Worm (Caenorhabditis elegans) whole organism, L2 larva: Measurements from ENCODE around the gene sax-7.
"Not testable (repeated sequence)": the region's sequence is repeated elsewhere in the genome, so short reads cannot be mapped to it uniquely, and the experiment has no call there.

ENCODE experiments used
- C34F6.9 ChIP-seq: fragments of 150-350 bp; optimal IDR thresholded peaks from 2 replicates; lab custom pipeline; 2014; ENCODE audit warnings: missing biosample characterization, missing genetic modification characterization
- F13H6.1 ChIP-seq: sonication (generic microtip); optimal IDR thresholded peaks from 2 replicates; lab custom pipeline; 2016; ENCODE audit warnings: missing genetic modification characterization, missing compliant biosample characterization
- R02D3.7 ChIP-seq: fragments of 150-350 bp; optimal IDR thresholded peaks from 2 replicates; lab custom pipeline; 2014; ENCODE audit warnings: missing biosample characterization, missing genetic modification characterization
- Y55F3AM.14 ChIP-seq: fragments of 200-800 bp; sonication (Bioruptor generic); optimal IDR thresholded peaks from 2 replicates; lab custom pipeline; 2018; ENCODE audit warnings: mild to moderate bottlenecking, missing genetic modification characterization, missing compliant biosample characterization
- alr-1 ChIP-seq: fragments of 150-350 bp; optimal IDR thresholded peaks from 2 replicates; lab custom pipeline; 2014; ENCODE audit warnings: missing biosample characterization, missing genetic modification characterization
- aly-2 ChIP-seq: fragments of 150-350 bp; optimal IDR thresholded peaks from 2 replicates; lab custom pipeline; 2014; ENCODE audit warnings: missing biosample characterization, missing genetic modification characterization
- ama-1 ChIP-seq: fragments of 150-350 bp; optimal IDR thresholded peaks from 2 replicates; lab custom pipeline; 2018; ENCODE audit warnings: inconsistent platforms
- blmp-1 ChIP-seq: sonication (generic microtip); optimal IDR thresholded peaks from 2 replicates; lab custom pipeline; 2017; ENCODE audit warnings: missing genetic modification characterization, mild to moderate bottlenecking, missing compliant biosample characterization, antibody characterized with exemption, moderate library complexity; ENCODE audit not compliant: insufficient read depth
- ceh-16 ChIP-seq: fragments of 150-350 bp; optimal IDR thresholded peaks from 2 replicates; lab custom pipeline; 2014; ENCODE audit warnings: missing biosample characterization, missing genetic modification characterization
- crh-2 ChIP-seq: sonication (generic microtip); optimal IDR thresholded peaks from 2 replicates; lab custom pipeline; 2017; ENCODE audit warnings: missing biosample characterization, missing genetic modification characterization
- dmd-4 ChIP-seq: sonication (generic microtip); optimal IDR thresholded peaks from 2 replicates; lab custom pipeline; 2017; ENCODE audit warnings: missing biosample characterization, missing genetic modification characterization
- egl-27 ChIP-seq: sonication (generic microtip); optimal IDR thresholded peaks from 3 replicates; lab custom pipeline; 2017; ENCODE audit warnings: missing biosample characterization, missing genetic modification reagents, missing genetic modification characterization
- elt-1 ChIP-seq: fragments of 150-350 bp; optimal IDR thresholded peaks from 2 replicates; lab custom pipeline; 2014; ENCODE audit warnings: missing biosample characterization, missing genetic modification characterization
- fos-1 ChIP-seq: fragments of 150-350 bp; optimal IDR thresholded peaks from 2 replicates; lab custom pipeline; 2014; ENCODE audit warnings: missing biosample characterization, missing genetic modification characterization
- gmeb-1 ChIP-seq: fragments of 150-350 bp; optimal IDR thresholded peaks from 2 replicates; lab custom pipeline; 2014; ENCODE audit warnings: missing biosample characterization, missing genetic modification characterization
- lin-11 ChIP-seq: fragments of 150-350 bp; sonication (generic microtip); optimal IDR thresholded peaks from 2 replicates; lab custom pipeline; 2014; ENCODE audit warnings: missing biosample characterization, missing genetic modification characterization, inconsistent platforms, mixed read lengths
- lin-39 ChIP-seq: fragments of 150-350 bp; optimal IDR thresholded peaks from 2 replicates; lab custom pipeline; 2014; ENCODE audit warnings: missing biosample characterization, missing genetic modification reagents, missing genetic modification characterization
- mab-5 ChIP-seq: fragments of 150-350 bp; optimal IDR thresholded peaks from 2 replicates; lab custom pipeline; 2014; ENCODE audit warnings: missing biosample characterization, missing genetic modification characterization
- nhr-10 ChIP-seq: sonication (generic microtip); optimal IDR thresholded peaks from 2 replicates; lab custom pipeline; 2017; ENCODE audit warnings: missing biosample characterization, missing genetic modification characterization
- nhr-11 ChIP-seq: fragments of 150-350 bp; optimal IDR thresholded peaks from 2 replicates; lab custom pipeline; 2014; ENCODE audit warnings: missing biosample characterization, missing genetic modification characterization
- nhr-12 ChIP-seq: fragments of 150-350 bp; optimal IDR thresholded peaks from 2 replicates; lab custom pipeline; 2014; ENCODE audit warnings: missing biosample characterization, missing genetic modification characterization
- nhr-21 ChIP-seq: fragments of 150-350 bp; optimal IDR thresholded peaks from 2 replicates; lab custom pipeline; 2014; ENCODE audit warnings: missing biosample characterization, missing genetic modification characterization
- nhr-23 ChIP-seq: fragments of 150-350 bp; optimal IDR thresholded peaks from 2 replicates; lab custom pipeline; 2014; ENCODE audit warnings: missing biosample characterization, missing genetic modification reagents, missing genetic modification characterization
- nhr-237 ChIP-seq: fragments of 150-350 bp; optimal IDR thresholded peaks from 2 replicates; lab custom pipeline; 2014; ENCODE audit warnings: missing biosample characterization, missing genetic modification characterization
- nhr-25 ChIP-seq: fragments of 150-350 bp; sonication (generic microtip); optimal IDR thresholded peaks from 3 replicates; lab custom pipeline; 2014; ENCODE audit warnings: missing biosample characterization, missing genetic modification characterization
- nhr-6 ChIP-seq: fragments of 150-350 bp; optimal IDR thresholded peaks from 2 replicates; lab custom pipeline; 2014; ENCODE audit warnings: missing biosample characterization, missing genetic modification characterization
- nhr-77 ChIP-seq: fragments of 150-350 bp; optimal IDR thresholded peaks from 2 replicates; lab custom pipeline; 2014; ENCODE audit warnings: missing biosample characterization, missing genetic modification characterization
- peb-1 ChIP-seq: fragments of 150-350 bp; optimal IDR thresholded peaks from 2 replicates; lab custom pipeline; 2014; ENCODE audit warnings: missing biosample characterization, missing genetic modification characterization
- sma-3 ChIP-seq: sonication (generic microtip); optimal IDR thresholded peaks from 2 replicates; lab custom pipeline; 2016; ENCODE audit warnings: missing genetic modification reagents, missing genetic modification characterization, missing compliant biosample characterization
- sma-9 ChIP-seq, 2 experiments: fragments of 150-350 bp in 1 of 2; sonication (generic microtip) in 1 of 2; optimal IDR thresholded peaks; 2 replicates each; lab custom pipeline; 2014 to 2016; ENCODE audit warnings: missing genetic modification characterization in 2 of 2, mild to moderate bottlenecking in 1 of 2, missing biosample characterization in 1 of 2, missing compliant biosample characterization in 1 of 2, missing genetic modification reagents in 1 of 2, moderate library complexity in 1 of 2
- unc-39 ChIP-seq: fragments of 150-350 bp; optimal IDR thresholded peaks from 2 replicates; lab custom pipeline; 2014; ENCODE audit warnings: missing biosample characterization, missing genetic modification characterization
- unc-55 ChIP-seq: fragments of 150-350 bp; sonication (generic microtip); optimal IDR thresholded peaks from 3 replicates; lab custom pipeline; 2014; ENCODE audit warnings: missing biosample characterization, missing genetic modification reagents, missing genetic modification characterization
- unc-62 ChIP-seq: fragments of 150-350 bp; optimal IDR thresholded peaks from 2 replicates; lab custom pipeline; 2014; ENCODE audit warnings: missing biosample characterization, missing genetic modification reagents, missing genetic modification characterization
- zag-1 ChIP-seq: fragments of 150-350 bp; optimal IDR thresholded peaks from 2 replicates; lab custom pipeline; 2014; ENCODE audit warnings: missing biosample characterization, missing genetic modification characterization
- ztf-1 ChIP-seq: fragments of 200-800 bp; sonication (Bioruptor generic); conservative IDR thresholded peaks from 2 replicates; pipeline ENCODE4 v1.3.6; 2022; ENCODE audit warnings: missing genetic modification characterization, missing compliant biosample characterization
- ztf-11 ChIP-seq: sonication (generic microtip); optimal IDR thresholded peaks from 2 replicates; lab custom pipeline; 2017; ENCODE audit warnings: missing biosample characterization, missing genetic modification characterization
- ztf-4 ChIP-seq: fragments of 150-350 bp; optimal IDR thresholded peaks from 2 replicates; lab custom pipeline; 2014; ENCODE audit warnings: missing biosample characterization, missing genetic modification characterization

Gene sax-7

ce11 chrIV:8114535-8114934 is 52.1 kb downstream of the sax-7 start:
- TF ChIP-seq aly-2 (tag; lab: Kevin White, UChicago) (no peak), mab-5 (tag; lab: Kevin White, UChicago) (no peak), ztf-4 (no peak), unc-39 (tag; lab: Kevin White, UChicago) (no peak), nhr-23 (tag; lab: Kevin White, UChicago) (no peak), ztf-1 (no peak)

- TF ChIP-seq ztf-11 (tag; lab: Kevin White, UChicago) (no peak), nhr-10 (tag; lab: Kevin White, UChicago) (no peak), nhr-77 (no peak), C34F6.9 (tag; lab: Kevin White, UChicago) (no peak), ztf-1 (no peak), egl-27 (no peak), Y55F3AM.14 (GFP tag; lab: Kevin White, UChicago) (no peak), F13H6.1 (no peak), elt-1 (tag; lab: Kevin White, UChicago) (no peak), peb-1 (tag; lab: Kevin White, UChicago) (no peak), gmeb-1 (tag; lab: Kevin White, UChicago) (no peak), mab-5 (tag; lab: Kevin White, UChicago) (no peak), nhr-6 (no peak), nhr-11 (tag; lab: Kevin White, UChicago) (no peak)
Measured at ce11 chrIV:8115462-8115861, 53.0 kb downstream of the sax-7 start, which contains the start of gene irld-8. Gene irld-8, plus strand, starts transcription at chrIV:8115762.

ce11 chrIV:8118790-8119189 is 56.3 kb downstream of the sax-7 start, which contains the start of gene F42G8.8:
Gene F42G8.8, plus strand, starts transcription at chrIV:8119090.
- no peak for TF ChIP-seq blmp-1 (tag; lab: Kevin White, UChicago)
- TF ChIP-seq gmeb-1 (tag; lab: Kevin White, UChicago), result no peak
- no peak for TF ChIP-seq unc-55 (GFP tag; lab: Kevin White, UChicago)
- no peak for TF ChIP-seq ztf-11 (tag; lab: Kevin White, UChicago)
- TF ChIP-seq nhr-12 (tag; lab: Kevin White, UChicago), result no peak
- no peak for TF ChIP-seq ama-1
- TF ChIP-seq sma-9 (GFP tag; optimal IDR thresholded peaks at IDR 0.05; lab: Kevin White, UChicago), result no peak
- TF ChIP-seq sma-9 (tag; optimal IDR thresholded peaks at IDR 0.05; lab: Kevin White, UChicago), result no peak
- no peak for TF ChIP-seq lin-39 (tag; lab: Kevin White, UChicago)
- TF ChIP-seq mab-5 (tag; lab: Kevin White, UChicago), result no peak
- no peak for TF ChIP-seq unc-62
- no peak for TF ChIP-seq R02D3.7 (tag; lab: Kevin White, UChicago)

ce11 chrIV:8122349-8122748 is 59.9 kb downstream of the sax-7 start, which contains the start of gene erp-44.3:
Gene erp-44.3, plus strand, starts transcription at chrIV:8122649.
- TF ChIP-seq crh-2, alr-1, nhr-237 (tag; lab: Kevin White, UChicago): not testable (repeated sequence)

ce11 chrIV:8126902-8127301 is 64.4 kb downstream of the sax-7 start, which contains the start of gene ceph-41:
Gene ceph-41, plus strand, starts transcription at chrIV:8127202.
- TF ChIP-seq aly-2 (tag; lab: Kevin White, UChicago) (no peak), nhr-21 (tag; lab: Kevin White, UChicago) (no peak), lin-11 (tag; lab: Kevin White, UChicago) (no peak), dmd-4 (tag; lab: Kevin White, UChicago) (no peak), nhr-237 (tag; lab: Kevin White, UChicago) (no peak), nhr-25 (no peak), zag-1 (tag; lab: Kevin White, UChicago) (no peak), fos-1 (tag; lab: Kevin White, UChicago) (no peak), lin-39 (tag; lab: Kevin White, UChicago) (no peak), sma-3 (GFP tag; lab: Kevin White, UChicago) (no peak), ceh-16 (tag; lab: Kevin White, UChicago) (no peak), mab-5 (tag; lab: Kevin White, UChicago) (no peak)
